Fruit fly (Drosophila melanogaster): ENCODE results near the gene Aos1.
A peak's percentile ranks its signal among the peaks of the same experiment; 100 is the strongest.

Gene Aos1

dm6 chr3R:12408160-12408559 is 25.5 kb downstream of the Aos1 start, which contains the start of gene CG5196 (continued):
- TF ChIP-seq CG17829 (tag; optimal IDR thresholded peaks at IDR 0.05) (peak; percentile 36), CG7987 (GFP tag; optimal IDR thresholded peaks at IDR 0.05) (peak; percentile 25), CG4282 (GFP tag; optimal IDR thresholded peaks at IDR 0.05) (no peak), PHDP (tag; optimal IDR thresholded peaks at IDR 0.05) (peak; percentile 40), CG9817 (tag; optimal IDR thresholded peaks at IDR 0.05) (no peak), D19B (GFP tag; optimal IDR thresholded peaks at IDR 0.05) (no peak), usp (GFP tag; optimal IDR thresholded peaks at IDR 0.05) (no peak), BEAF-32 (GFP tag; optimal IDR thresholded peaks at IDR 0.05) (peak; percentile 73), CG15696 (tag; optimal IDR thresholded peaks at IDR 0.05) (no peak), B-H2 (GFP tag; optimal IDR thresholded peaks at IDR 0.05) (peak; percentile 51), trem (tag; optimal IDR thresholded peaks at IDR 0.05) (peak; percentile 76), Dll (GFP tag; IDR thresholded peaks at IDR 0.05; ENCODE audit: partially characterized antibody) (peak; percentile 64), CG34376 (GFP tag; optimal IDR thresholded peaks at IDR 0.05) (peak; percentile 23), stwl (tag; optimal IDR thresholded peaks at IDR 0.05) (peak; percentile 94), zen2 (GFP tag; IDR thresholded peaks at IDR 0.05; ENCODE audit: partially characterized antibody) (peak; percentile 74), chinmo (GFP tag; IDR thresholded peaks at IDR 0.05; ENCODE audit: partially characterized antibody) (peak; percentile 67; the same call in 1 of the 4 replicates), CG14860 (GFP tag; IDR thresholded peaks at IDR 0.05; ENCODE audit: partially characterized antibody) (peak; percentile 27; the same call in 2 of the 3 replicates), CG7745 (tag; optimal IDR thresholded peaks at IDR 0.05) (no peak), lbe (GFP tag; optimal IDR thresholded peaks at IDR 0.05) (peak; percentile 66), CG12155 (GFP tag; optimal IDR thresholded peaks at IDR 0.05) (no peak), ato (GFP tag; IDR thresholded peaks at IDR 0.05; ENCODE audit: partially characterized antibody) (peak; percentile 57; the same call in 1 of the 2 replicates), HLHmδ (GFP tag; optimal IDR thresholded peaks at IDR 0.05) (peak; percentile 49), CG2116 (GFP tag; optimal IDR thresholded peaks at IDR 0.05) (peak; percentile 73), unc-4 (GFP tag; IDR thresholded peaks at IDR 0.05; ENCODE audit: partially characterized antibody) (peak; percentile 73), Stat92E (GFP tag; optimal IDR thresholded peaks at IDR 0.05) (peak in 1 of 3 experiments; percentile 44), CG4328 (GFP tag; optimal IDR thresholded peaks at IDR 0.05) (no peak), toy (GFP tag; IDR thresholded peaks at IDR 0.05) (no peak), CG4617 (GFP tag; optimal IDR thresholded peaks at IDR 0.05; ENCODE audit: borderline replicate concordance) (peak; percentile 55), Hmr (GFP tag; optimal IDR thresholded peaks at IDR 0.05) (peak; percentile 41), Vsx1 (GFP tag; optimal IDR thresholded peaks at IDR 0.05) (peak; percentile 31), lov (optimal IDR thresholded peaks at IDR 0.05) (no peak), lov (GFP tag; IDR thresholded peaks at IDR 0.05) (0 out of 3 replicates have a peak, but pooled peaks have one; percentile 16), CG32772 (GFP tag; IDR thresholded peaks at IDR 0.05) (no peak), Bgb (GFP tag; IDR thresholded peaks at IDR 0.05; ENCODE audit: partially characterized antibody) (peak; percentile 84), tna (GFP tag; IDR thresholded peaks at IDR 0.05; ENCODE audit: partially characterized antibody) (peak; percentile 52), CG10431 (GFP tag; optimal IDR thresholded peaks at IDR 0.05) (no peak), jigr1 (GFP tag; IDR thresholded peaks at IDR 0.05) (no peak), stc (GFP tag; IDR thresholded peaks at IDR 0.05) (0 out of 2 replicates have a peak, but pooled peaks have one; percentile 25), CG15073 (GFP tag; optimal IDR thresholded peaks at IDR 0.05) (no peak), vvl (GFP tag; IDR thresholded peaks at IDR 0.05) (peak; percentile 44; the same call in 1 of the 2 replicates), CG1603 (tag; optimal IDR thresholded peaks at IDR 0.05) (peak; percentile 76), CG6791 (GFP tag; IDR thresholded peaks at IDR 0.05; ENCODE audit: partially characterized antibody) (peak; percentile 79), hbn (GFP tag; IDR thresholded peaks at IDR 0.05; ENCODE audit: partially characterized antibody) (peak; percentile 17; the same call in 1 of the 2 replicates), Mad (GFP tag; optimal IDR thresholded peaks at IDR 0.05) (no peak), CTCF (GFP tag; optimal IDR thresholded peaks at IDR 0.05) (peak; percentile 8), B-H1 (GFP tag; IDR thresholded peaks at IDR 0.05) (no peak), CG17612 (GFP tag; IDR thresholded peaks at IDR 0.05) (no peak), slp2 (GFP tag; optimal IDR thresholded peaks at IDR 0.05) (no peak), CG17186 (GFP tag; optimal IDR thresholded peaks at IDR 0.05) (peak; percentile 49)
